Fruit fly (Drosophila melanogaster): Measurements from ENCODE around the gene CG12817.
A peak's percentile ranks its signal among the peaks of the same experiment; 100 is the strongest.

The CG12817 gene

DNA sequence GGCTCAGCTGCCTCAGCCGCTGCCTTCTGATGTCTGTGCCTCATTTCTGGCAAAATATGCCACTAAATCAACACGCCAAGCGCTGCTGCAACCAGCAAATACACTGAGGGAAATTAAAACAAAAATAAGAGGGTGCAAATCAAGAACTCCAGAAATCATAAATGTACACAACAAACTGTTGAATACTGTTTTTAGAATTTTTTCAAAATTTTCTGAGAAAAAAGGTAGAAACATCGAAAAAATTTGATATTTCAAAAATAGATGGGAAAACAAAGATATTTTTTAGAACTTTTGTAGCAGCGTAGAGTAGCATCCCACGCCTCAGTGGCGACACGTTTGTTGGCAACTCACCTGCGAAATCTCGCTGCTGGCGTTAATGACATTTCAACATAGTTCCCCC, 48.2 kb upstream of the CG12817 start (continued):
- TF ChIP-seq CG1832 (GFP tag; optimal IDR thresholded peaks at IDR 0.05) (no peak), C15 (GFP tag; IDR thresholded peaks at IDR 0.05) (no peak), CG2678 (tag; optimal IDR thresholded peaks at IDR 0.05) (peak; percentile 48), zfh1 (GFP tag; IDR thresholded peaks at IDR 0.05) (no peak), Camta (GFP tag; optimal IDR thresholded peaks at IDR 0.05) (no peak), CG43689 (GFP tag; IDR thresholded peaks at IDR 0.05) (no peak), hbn (GFP tag; IDR thresholded peaks at IDR 0.05; ENCODE audit: partially characterized antibody) (no peak), CG1603 (tag; optimal IDR thresholded peaks at IDR 0.05) (no peak), MTF-1 (GFP tag; optimal IDR thresholded peaks at IDR 0.05; ENCODE audit: borderline replicate concordance) (no peak), pnt (GFP tag; optimal IDR thresholded peaks at IDR 0.05) (no peak), Fer1 (GFP tag; optimal IDR thresholded peaks at IDR 0.05) (peak; percentile 8), nmo (GFP tag; optimal IDR thresholded peaks at IDR 0.05) (peak; percentile 10), CG15479 (GFP tag; optimal IDR thresholded peaks at IDR 0.05) (no peak), kah (GFP tag; optimal IDR thresholded peaks at IDR 0.05) (no peak), lmd (GFP tag; IDR thresholded peaks at IDR 0.05) (0 out of 2 replicates have a peak, but pooled peaks have one; percentile 12), CG10366 (GFP tag; IDR thresholded peaks at IDR 0.05) (no peak), Mad (GFP tag; optimal IDR thresholded peaks at IDR 0.05) (no peak), CG4707 (GFP tag; optimal IDR thresholded peaks at IDR 0.05) (no peak), Dp (GFP tag; optimal IDR thresholded peaks at IDR 0.05) (no peak), Bgb (GFP tag; IDR thresholded peaks at IDR 0.05; ENCODE audit: partially characterized antibody) (no peak), fu2 (GFP tag; optimal IDR thresholded peaks at IDR 0.05) (no peak), slou (GFP tag; optimal IDR thresholded peaks at IDR 0.05) (no peak), Sox102F (GFP tag; optimal IDR thresholded peaks at IDR 0.05) (peak; percentile 58), CG17568 (GFP tag; optimal IDR thresholded peaks at IDR 0.05) (no peak), CG3065 (GFP tag; optimal IDR thresholded peaks at IDR 0.05) (no peak), CG30431 (GFP tag; optimal IDR thresholded peaks at IDR 0.05) (no peak), hb (GFP tag; IDR thresholded peaks at IDR 0.05; ENCODE audit: partially characterized antibody) (no peak), CG18764 (GFP tag; optimal IDR thresholded peaks at IDR 0.05) (no peak), Deaf1 (tag; optimal IDR thresholded peaks at IDR 0.05) (no peak), CG8089 (GFP tag; optimal IDR thresholded peaks at IDR 0.05) (no peak), Doc2 (GFP tag; IDR thresholded peaks at IDR 0.05) (no peak), CG13624 (GFP tag; optimal IDR thresholded peaks at IDR 0.05) (no peak), dm (GFP tag; optimal IDR thresholded peaks at IDR 0.05) (no peak), CG7963 (GFP tag; IDR thresholded peaks at IDR 0.05; ENCODE audit: partially characterized antibody) (no peak), sim (GFP tag; IDR thresholded peaks at IDR 0.05) (no peak), cwo (GFP tag; optimal IDR thresholded peaks at IDR 0.05) (no peak), CG11504 (tag; optimal IDR thresholded peaks at IDR 0.05) (peak; percentile 57), HmgZ (tag; optimal IDR thresholded peaks at IDR 0.05) (no peak), Dek (tag; optimal IDR thresholded peaks at IDR 0.05) (no peak), CG3995 (GFP tag; optimal IDR thresholded peaks at IDR 0.05) (no peak), CG10565 (GFP tag; optimal IDR thresholded peaks at IDR 0.05) (no peak), Usf (GFP tag; optimal IDR thresholded peaks at IDR 0.05) (no peak), Dfd (GFP tag; optimal IDR thresholded peaks at IDR 0.05) (no peak), CG10543 (GFP tag; optimal IDR thresholded peaks at IDR 0.05) (no peak), CG11247 (GFP tag; IDR thresholded peaks at IDR 0.05) (no peak)
